Worm (Caenorhabditis elegans) whole organism, young adult: ENCODE data around the gene Y49F6B.13.

Experiments used
- F22D6.2 ChIP-seq: sonication (generic microtip); optimal IDR thresholded peaks from 2 replicates; lab custom pipeline; 2016; ENCODE audit warnings: mild to moderate bottlenecking, missing genetic modification characterization, missing compliant biosample characterization
- F57C9.4 ChIP-seq: sonication (generic microtip); optimal IDR thresholded peaks from 2 replicates; lab custom pipeline; 2017; ENCODE audit warnings: mild to moderate bottlenecking, missing genetic modification characterization, missing compliant biosample characterization
- Y56A3A.18 ChIP-seq: fragments of 200-800 bp; sonication (Bioruptor generic); IDR thresholded peaks from 2 replicates; pipeline ENCODE4 v1.3.6; 2022; ENCODE audit warnings: missing genetic modification reagents, missing genetic modification characterization, missing compliant biosample characterization
- hsf-1 ChIP-seq: fragments of 200-800 bp; sonication (Bioruptor generic); IDR thresholded peaks from 2 replicates; pipeline ENCODE4 v1.3.6; 2022; ENCODE audit warnings: missing genetic modification reagents, missing genetic modification characterization, missing compliant biosample characterization
- lin-35 ChIP-seq, 3 experiments: fragments of 150-350 bp in 2 of 3; sonication (generic microtip) in 1 of 3; optimal IDR thresholded peaks; 2 replicates each; lab custom pipeline; 2014 to 2018; ENCODE audit warnings: missing biosample characterization in 3 of 3, missing genetic modification characterization in 3 of 3, missing genetic modification reagents in 3 of 3
- pbrm-1 ChIP-seq: fragments of 200-800 bp; sonication (Bioruptor generic); IDR thresholded peaks from 2 replicates; pipeline ENCODE4 v1.3.6; 2022; ENCODE audit warnings: missing genetic modification reagents, missing genetic modification characterization, missing compliant biosample characterization
- ztf-3 ChIP-seq: fragments of 200-800 bp; sonication (Bioruptor generic); optimal IDR thresholded peaks from 2 replicates; lab custom pipeline; 2018; ENCODE audit warnings: mild to moderate bottlenecking, missing genetic modification characterization, missing compliant biosample characterization

ce11 chrII:3472817-3473216 lies 1.3 kb upstream of the Y49F6B.13 start, which contains the start of gene Y49F6B.6:
- TF ChIP-seq pbrm-1 (GFP tag; lab: Robert Waterston, UW) (no peak), ztf-3 (GFP tag; lab: Kevin White, UChicago) (no peak), lin-35 (GFP tag; optimal IDR thresholded peaks at IDR 0.05; lab: Kevin White, UChicago) (no peak), F22D6.2 (tag; lab: Kevin White, UChicago) (no peak), F57C9.4 (tag; lab: Kevin White, UChicago) (no peak), Y56A3A.18 (GFP tag; lab: Robert Waterston, UW) (no peak), hsf-1 (GFP tag; lab: Robert Waterston, UW) (no peak)
